Worm (Caenorhabditis elegans) whole organism, young adult: ENCODE data around the gene F01G10.5.

Source experiments
- B0035.1 ChIP-seq: sonication (generic microtip); optimal IDR thresholded peaks from 2 replicates; lab custom pipeline; 2016; ENCODE audit warnings: missing genetic modification characterization, mild to moderate bottlenecking, missing compliant biosample characterization, missing genotype, missing genetic modification reagents
- B0261.1 ChIP-seq: sonication (generic microtip); optimal IDR thresholded peaks from 2 replicates; lab custom pipeline; 2016; ENCODE audit warnings: mild to moderate bottlenecking, missing genetic modification characterization, moderate library complexity, missing compliant biosample characterization
- B0336.3 ChIP-seq: fragments of 200-800 bp; sonication (Bioruptor generic); IDR thresholded peaks from 2 replicates; pipeline ENCODE4 v1.3.6; 2022; ENCODE audit warnings: missing genetic modification characterization, missing compliant biosample characterization
- F39B2.1 ChIP-seq: fragments of 200-800 bp; sonication (Bioruptor generic); IDR thresholded peaks from 2 replicates; pipeline ENCODE4 v1.3.6; 2022; ENCODE audit warnings: missing genetic modification reagents, missing genetic modification characterization, missing compliant biosample characterization
- F52B5.7 ChIP-seq: sonication (generic microtip); optimal IDR thresholded peaks from 2 replicates; lab custom pipeline; 2016; ENCODE audit warnings: mild to moderate bottlenecking, missing genetic modification characterization, missing compliant biosample characterization
- F55B11.4 ChIP-seq: sonication (generic microtip); optimal IDR thresholded peaks from 2 replicates; lab custom pipeline; 2016; ENCODE audit warnings: missing compliant biosample characterization, missing genetic modification characterization, borderline replicate concordance; ENCODE audit not compliant: insufficient read depth
- T07F8.4 ChIP-seq: sonication (generic microtip); optimal IDR thresholded peaks from 2 replicates; lab custom pipeline; 2016; ENCODE audit warnings: mild to moderate bottlenecking, missing genetic modification characterization, moderate library complexity, missing compliant biosample characterization
- Y56A3A.18 ChIP-seq: fragments of 200-800 bp; sonication (Bioruptor generic); IDR thresholded peaks from 2 replicates; pipeline ENCODE4 v1.3.6; 2022; ENCODE audit warnings: missing genetic modification reagents, missing genetic modification characterization, missing compliant biosample characterization
- Y95B8A.8 ChIP-seq: fragments of 200-800 bp; sonication (Bioruptor generic); IDR thresholded peaks from 2 replicates; pipeline ENCODE4 v1.3.6; 2022; ENCODE audit warnings: missing genetic modification reagents, missing genetic modification characterization, missing compliant biosample characterization
- ama-1 ChIP-seq, 3 experiments: fragments of 150-350 bp in 1 of 3; sonication (generic microtip) in 2 of 3; optimal IDR thresholded peaks; 2 replicates each; lab custom pipeline; 2014 to 2018; ENCODE audit warnings: missing biosample characterization in 2 of 3, missing genetic modification characterization in 2 of 3, missing genetic modification reagents in 2 of 3
- aptf-2 ChIP-seq: fragments of 200-800 bp; sonication (Bioruptor generic); conservative IDR thresholded peaks from 2 replicates; pipeline ENCODE4 v1.3.6; 2022; ENCODE audit warnings: missing genetic modification reagents, missing genetic modification characterization, missing compliant biosample characterization
- aptf-3 ChIP-seq: fragments of 200-800 bp; sonication (Bioruptor generic); IDR thresholded peaks from 2 replicates; pipeline ENCODE4 v1.3.6; 2022; ENCODE audit warnings: missing genetic modification characterization, missing compliant biosample characterization
- bed-2 ChIP-seq: fragments of 200-800 bp; sonication (Bioruptor generic); IDR thresholded peaks from 2 replicates; pipeline ENCODE4 v1.3.6; 2022; ENCODE audit warnings: missing genetic modification reagents, missing genetic modification characterization, missing compliant biosample characterization
- ceh-100 ChIP-seq: fragments of 200-800 bp; sonication (Bioruptor generic); IDR thresholded peaks from 2 replicates; pipeline ENCODE4 v1.3.6; 2022; ENCODE audit warnings: missing genetic modification reagents, missing genetic modification characterization, missing compliant biosample characterization
- ceh-79 ChIP-seq: sonication (generic microtip); optimal IDR thresholded peaks from 2 replicates; lab custom pipeline; 2017; ENCODE audit warnings: mild to moderate bottlenecking, missing genetic modification characterization, missing compliant biosample characterization
- ceh-91 ChIP-seq: fragments of 200-800 bp; sonication (Bioruptor generic); IDR thresholded peaks from 2 replicates; pipeline ENCODE4 v1.3.6; 2022; ENCODE audit warnings: missing genetic modification reagents, missing genetic modification characterization, missing compliant biosample characterization
- die-1 ChIP-seq: sonication (generic microtip); optimal IDR thresholded peaks from 2 replicates; lab custom pipeline; 2016; ENCODE audit warnings: missing genotype, mild to moderate bottlenecking, missing genetic modification characterization, missing compliant biosample characterization
- dox-1 ChIP-seq: fragments of 200-800 bp; sonication (Bioruptor generic); IDR thresholded peaks from 2 replicates; pipeline ENCODE4 v1.3.6; 2022; ENCODE audit warnings: missing genetic modification reagents, missing genetic modification characterization, missing compliant biosample characterization
- ekl-4 ChIP-seq: fragments of 200-800 bp; sonication (Bioruptor generic); IDR thresholded peaks from 2 replicates; pipeline ENCODE4 v1.3.6; 2022; ENCODE audit warnings: missing genetic modification reagents, missing genetic modification characterization, missing compliant biosample characterization
- hlh-26 ChIP-seq: fragments of 200-800 bp; sonication (Bioruptor generic); conservative IDR thresholded peaks from 2 replicates; pipeline ENCODE4 v1.3.6; 2022; ENCODE audit warnings: missing genetic modification reagents, missing genetic modification characterization, missing compliant biosample characterization
- hrde-1 ChIP-seq: sonication (generic microtip); optimal IDR thresholded peaks from 2 replicates; lab custom pipeline; 2016; ENCODE audit warnings: missing genetic modification characterization, mild to moderate bottlenecking, missing compliant biosample characterization, moderate library complexity, missing genotype, missing genetic modification reagents, borderline replicate concordance
- let-607 ChIP-seq, 2 experiments: fragments of 200-800 bp in 1 of 2; sonication (Bioruptor generic) in 1 of 2; sonication (generic microtip) in 1 of 2; optimal IDR thresholded peaks; 2 replicates each; lab custom pipeline; 2016 to 2018; ENCODE audit warnings: mild to moderate bottlenecking in 2 of 2, missing compliant biosample characterization in 2 of 2, missing genetic modification characterization in 2 of 2, moderate library complexity in 2 of 2, missing genotype in 1 of 2
- lin-35 ChIP-seq, 3 experiments: fragments of 150-350 bp in 2 of 3; sonication (generic microtip) in 1 of 3; optimal IDR thresholded peaks; 2 replicates each; lab custom pipeline; 2014 to 2018; ENCODE audit warnings: missing biosample characterization in 3 of 3, missing genetic modification characterization in 3 of 3, missing genetic modification reagents in 3 of 3
- lin-40 ChIP-seq: sonication (generic microtip); optimal IDR thresholded peaks from 2 replicates; lab custom pipeline; 2016; ENCODE audit warnings: missing genetic modification characterization, mild to moderate bottlenecking, missing compliant biosample characterization, missing genotype, missing genetic modification reagents
- lsl-1 ChIP-seq: fragments of 200-800 bp; sonication (Bioruptor generic); optimal IDR thresholded peaks from 2 replicates; lab custom pipeline; 2018; ENCODE audit warnings: mild to moderate bottlenecking, missing genetic modification characterization, moderate library complexity, missing compliant biosample characterization
- madf-3 ChIP-seq: fragments of 200-800 bp; sonication (Bioruptor generic); IDR thresholded peaks from 2 replicates; pipeline ENCODE4 v1.3.6; 2022; ENCODE audit warnings: missing genetic modification reagents, missing genetic modification characterization, missing compliant biosample characterization
- madf-8 ChIP-seq: fragments of 200-800 bp; sonication (Bioruptor generic); conservative IDR thresholded peaks from 2 replicates; pipeline ENCODE4 v1.3.6; 2022; ENCODE audit warnings: missing genetic modification reagents, missing genetic modification characterization, missing compliant biosample characterization
- mel-28 ChIP-seq: sonication (generic microtip); optimal IDR thresholded peaks from 2 replicates; lab custom pipeline; 2016; ENCODE audit warnings: borderline replicate concordance, mild to moderate bottlenecking, missing genetic modification characterization, missing compliant biosample characterization
- mes-4 ChIP-seq: sonication (generic microtip); optimal IDR thresholded peaks from 2 replicates; lab custom pipeline; 2016; ENCODE audit warnings: missing genotype, missing genetic modification characterization, missing compliant biosample characterization
- nhr-179 ChIP-seq: sonication (generic microtip); optimal IDR thresholded peaks from 2 replicates; lab custom pipeline; 2016; ENCODE audit warnings: mild to moderate bottlenecking, missing genetic modification characterization, missing compliant biosample characterization
- nhr-80 ChIP-seq: sonication (generic microtip); optimal IDR thresholded peaks from 2 replicates; lab custom pipeline; 2016; ENCODE audit warnings: missing genetic modification characterization, missing compliant biosample characterization
- pbrm-1 ChIP-seq: fragments of 200-800 bp; sonication (Bioruptor generic); IDR thresholded peaks from 2 replicates; pipeline ENCODE4 v1.3.6; 2022; ENCODE audit warnings: missing genetic modification reagents, missing genetic modification characterization, missing compliant biosample characterization
- rcor-1 ChIP-seq: fragments of 200-800 bp; sonication (Bioruptor generic); IDR thresholded peaks from 2 replicates; pipeline ENCODE4 v1.3.6; 2022; ENCODE audit warnings: missing genetic modification reagents, missing genetic modification characterization, missing compliant biosample characterization
- repo-1 ChIP-seq: sonication (generic microtip); optimal IDR thresholded peaks from 2 replicates; lab custom pipeline; 2017; ENCODE audit warnings: mild to moderate bottlenecking, missing genetic modification characterization, missing compliant biosample characterization
- sdz-38 ChIP-seq: sonication (generic microtip); optimal IDR thresholded peaks from 2 replicates; lab custom pipeline; 2016; ENCODE audit warnings: missing genotype, missing genetic modification characterization, missing compliant biosample characterization
- sea-2 ChIP-seq: fragments of 200-800 bp; sonication (Bioruptor generic); IDR thresholded peaks from 2 replicates; pipeline ENCODE4 v1.3.6; 2022; ENCODE audit warnings: missing genetic modification characterization, missing compliant biosample characterization
- snpc-1.1 ChIP-seq: sonication (generic microtip); optimal IDR thresholded peaks from 2 replicates; lab custom pipeline; 2017; ENCODE audit warnings: missing genetic modification characterization, mild to moderate bottlenecking, missing compliant biosample characterization, antibody characterized with exemption, moderate library complexity, missing genotype, missing genetic modification reagents; ENCODE audit not compliant: insufficient read depth
- snpc-1.3 ChIP-seq: sonication (generic microtip); optimal IDR thresholded peaks from 2 replicates; lab custom pipeline; 2017; ENCODE audit warnings: missing genetic modification characterization, mild to moderate bottlenecking, missing compliant biosample characterization, antibody characterized with exemption, moderate library complexity, missing genotype, missing genetic modification reagents; ENCODE audit not compliant: insufficient read depth
- snpc-3.4 ChIP-seq: sonication (generic microtip); optimal IDR thresholded peaks from 2 replicates; lab custom pipeline; 2017; ENCODE audit warnings: missing genetic modification characterization, mild to moderate bottlenecking, missing compliant biosample characterization, antibody characterized with exemption, moderate library complexity, missing genotype, missing genetic modification reagents
- sptf-2 ChIP-seq: fragments of 200-800 bp; sonication (Bioruptor generic); optimal IDR thresholded peaks from 2 replicates; lab custom pipeline; 2018; ENCODE audit warnings: mild to moderate bottlenecking, missing genetic modification characterization, missing compliant biosample characterization
- tbx-9 ChIP-seq: sonication (generic microtip); optimal IDR thresholded peaks from 2 replicates; lab custom pipeline; 2016; ENCODE audit warnings: borderline replicate concordance, missing genetic modification characterization, inconsistent platforms, missing compliant biosample characterization
- ztf-18 ChIP-seq: sonication (generic microtip); optimal IDR thresholded peaks from 2 replicates; lab custom pipeline; 2016; ENCODE audit warnings: missing genotype, mild to moderate bottlenecking, missing genetic modification characterization, missing compliant biosample characterization
- ztf-26 ChIP-seq: sonication (generic microtip); optimal IDR thresholded peaks from 2 replicates; lab custom pipeline; 2017; ENCODE audit warnings: missing genetic modification characterization, missing compliant biosample characterization
- ztf-28 ChIP-seq: fragments of 200-800 bp; sonication (Bioruptor generic); IDR thresholded peaks from 2 replicates; pipeline ENCODE4 v1.3.6; 2022; ENCODE audit warnings: missing genetic modification reagents, missing genetic modification characterization, missing compliant biosample characterization
- ztf-3 ChIP-seq: fragments of 200-800 bp; sonication (Bioruptor generic); optimal IDR thresholded peaks from 2 replicates; lab custom pipeline; 2018; ENCODE audit warnings: mild to moderate bottlenecking, missing genetic modification characterization, missing compliant biosample characterization

The F01G10.5 gene

ce11 chrIV:10243276-10243675 is 12.4 kb upstream of the F01G10.5 start, which contains the start of gene tkt-1 (continued):
- TF ChIP-seq ceh-79: no peak
- no peak for TF ChIP-seq ztf-26
- TF ChIP-seq tbx-9 (tag; lab: Kevin White, UChicago): no peak
- TF ChIP-seq B0336.3 (GFP tag; lab: Robert Waterston, UW): no peak

ce11 chrIV:10242458-10243123 is 11.7 kb upstream of the F01G10.5 start:
- TF ChIP-seq ceh-91 (GFP tag; lab: Robert Waterston, UW) (peak; percentile 42; the same call in 1 of the 2 replicates), F52B5.7 (tag; lab: Kevin White, UChicago) (no peak), snpc-1.3 (no peak), nhr-80 (tag; lab: Kevin White, UChicago) (no peak), lsl-1 (peak; percentile 20), snpc-1.1 (tag; lab: Kevin White, UChicago) (no peak), Y56A3A.18 (no peak), B0336.3 (GFP tag; lab: Robert Waterston, UW) (no peak; the same call in 1 of the 2 replicates), ama-1 (optimal IDR thresholded peaks at IDR 0.05; lab: Kevin White, UChicago) (no peak), ama-1 (GFP tag; optimal IDR thresholded peaks at IDR 0.05; lab: Kevin White, UChicago) (no peak), sea-2 (GFP tag; lab: Robert Waterston, UW) (no peak), aptf-2 (GFP tag; lab: Robert Waterston, UW) (no peak), ztf-28 (GFP tag; lab: Robert Waterston, UW) (no peak), mel-28 (tag; lab: Kevin White, UChicago) (no peak), die-1 (no peak), ztf-18 (tag; lab: Kevin White, UChicago) (no peak), snpc-3.4 (tag; lab: Kevin White, UChicago) (no peak), ztf-3 (no peak), Y95B8A.8 (GFP tag; lab: Robert Waterston, UW) (no peak), mes-4 (tag; lab: Kevin White, UChicago) (no peak), nhr-179 (no peak), ekl-4 (GFP tag; lab: Robert Waterston, UW) (no peak), ceh-100 (GFP tag; lab: Robert Waterston, UW) (no peak), B0261.1 (no peak), hlh-26 (GFP tag; lab: Robert Waterston, UW) (no peak), F55B11.4 (no peak), repo-1 (tag; lab: Kevin White, UChicago) (no peak), madf-3 (GFP tag; lab: Robert Waterston, UW) (no peak), hrde-1 (no peak), rcor-1 (no peak), sptf-2 (no peak), aptf-3 (GFP tag; lab: Robert Waterston, UW) (no peak), bed-2 (no peak), pbrm-1 (GFP tag; lab: Robert Waterston, UW) (peak; percentile 20; the same call in 1 of the 2 replicates), dox-1 (GFP tag; lab: Robert Waterston, UW) (peak; percentile 62; the same call in 1 of the 2 replicates), let-607 (tag; optimal IDR thresholded peaks at IDR 0.05; lab: Kevin White, UChicago) (no peak), madf-8 (GFP tag; lab: Robert Waterston, UW) (peak; percentile 82), sdz-38 (tag; lab: Kevin White, UChicago) (no peak), lin-40 (no peak), T07F8.4 (tag; lab: Kevin White, UChicago) (no peak), F39B2.1 (GFP tag; lab: Robert Waterston, UW) (no peak), lin-35 (GFP tag; optimal IDR thresholded peaks at IDR 0.05; lab: Kevin White, UChicago) (peak in 1 of 3 experiments; percentile 59), B0035.1 (no peak)
